Worm (Caenorhabditis elegans): ENCODE measurements around the gene F53H4.2.

- TF ChIP-seq pha-4 (GFP tag; IDR thresholded peaks at IDR 0.05) (no peak), pha-4 (tag; optimal IDR thresholded peaks at IDR 0.05) (no peak), ama-1 (optimal IDR thresholded peaks at IDR 0.05) (no peak), ceh-62 (tag; optimal IDR thresholded peaks at IDR 0.05) (no peak), lin-13 (GFP tag; optimal IDR thresholded peaks at IDR 0.05) (no peak), zag-1 (tag; optimal IDR thresholded peaks at IDR 0.05) (no peak), egl-43 (GFP tag; IDR thresholded peaks at IDR 0.05) (no peak), fkh-10 (GFP tag; optimal IDR thresholded peaks at IDR 0.05) (no peak), lin-39 (tag; optimal IDR thresholded peaks at IDR 0.05) (no peak), mdl-1 (tag; optimal IDR thresholded peaks at IDR 0.05) (peak in 1 of 2 experiments; percentile 30), hmg-1.1 (GFP tag; IDR thresholded peaks at IDR 0.05) (peak; percentile 69), snpc-4 (tag; optimal IDR thresholded peaks at IDR 0.05) (no peak)
Measured at ce11 chrX:15860556-15861008, 3.6 kb downstream of the F53H4.2 start, which contains the start of gene F53H4.6.
